Fruit fly (Drosophila melanogaster) whole organism, embryonic: Measurements from ENCODE around the gene eca.

Experiments
- Antp ChIP-seq: fragments of 200-800 bp; sonication (Bioruptor generic); optimal IDR thresholded peaks from 3 replicates; lab custom pipeline; 2016; ENCODE audit warnings: missing biosample characterization, missing genetic modification characterization
- CG13894 ChIP-seq: fragments of 200-800 bp; sonication (Bioruptor generic); optimal IDR thresholded peaks from 3 replicates; lab custom pipeline; 2018; ENCODE audit warnings: missing biosample characterization, mild to moderate bottlenecking, missing genetic modification characterization, moderate library complexity
- CG14441 ChIP-seq: fragments of 200-800 bp; sonication (Bioruptor generic); IDR thresholded peaks from 2 replicates; pipeline ENCODE4 v1.3.6; 2022; ENCODE audit warnings: missing biosample characterization, missing genetic modification characterization
- CG15269 ChIP-seq: fragments of 200-800 bp; sonication (Bioruptor generic); optimal IDR thresholded peaks from 2 replicates; lab custom pipeline; 2018; ENCODE audit warnings: missing biosample characterization, mild to moderate bottlenecking, missing genetic modification characterization, moderate library complexity
- CG15514 ChIP-seq: fragments of 200-800 bp; sonication (Bioruptor generic); optimal IDR thresholded peaks from 3 replicates; lab custom pipeline; 2017; ENCODE audit warnings: missing biosample characterization, missing genetic modification characterization, mild to moderate bottlenecking, moderate library complexity, missing genetic modification reagents
- CG17359 ChIP-seq: fragments of 200-800 bp; sonication (Bioruptor generic); optimal IDR thresholded peaks from 3 replicates; lab custom pipeline; 2018; ENCODE audit warnings: missing biosample characterization, mild to moderate bottlenecking, missing genetic modification characterization, moderate library complexity
- CG2120 ChIP-seq: fragments of 200-800 bp; sonication (Bioruptor generic); optimal IDR thresholded peaks from 3 replicates; lab custom pipeline; 2016; ENCODE audit warnings: missing biosample characterization, missing genetic modification characterization
- CG31388 ChIP-seq: fragments of 200-800 bp; sonication (Bioruptor generic); optimal IDR thresholded peaks from 2 replicates; lab custom pipeline; 2016; ENCODE audit warnings: missing biosample characterization, missing genetic modification characterization
- CG32532 ChIP-seq: fragments of 200-800 bp; sonication (Bioruptor generic); IDR thresholded peaks from 2 replicates; pipeline ENCODE4 v1.3.6; 2022; ENCODE audit warnings: missing biosample characterization, missing genetic modification characterization
- CG4328 ChIP-seq: fragments of 200-800 bp; sonication (Bioruptor generic); optimal IDR thresholded peaks from 3 replicates; lab custom pipeline; 2017; ENCODE audit warnings: missing biosample characterization, missing genetic modification reagents, missing genetic modification characterization
- CG4820 ChIP-seq: fragments of 200-800 bp; sonication (Bioruptor generic); optimal IDR thresholded peaks from 3 replicates; lab custom pipeline; 2016; ENCODE audit warnings: missing biosample characterization, missing genetic modification characterization
- CG6689 ChIP-seq: fragments of 200-800 bp; sonication (Bioruptor generic); IDR thresholded peaks from 2 replicates; pipeline ENCODE4 v1.3.6; 2022; ENCODE audit warnings: missing biosample characterization, missing genetic modification characterization
- CG6854 ChIP-seq: fragments of 200-800 bp; sonication (Bioruptor generic); optimal IDR thresholded peaks from 3 replicates; lab custom pipeline; 2017; ENCODE audit warnings: missing biosample characterization, mild to moderate bottlenecking, missing genetic modification characterization
- CG7786 ChIP-seq: fragments of 200-800 bp; sonication (Bioruptor generic); optimal IDR thresholded peaks from 2 replicates; lab custom pipeline; 2016; ENCODE audit warnings: missing biosample characterization, missing genetic modification characterization
- CG8290 ChIP-seq, 3 experiments: fragments of 200-800 bp; sonication (Bioruptor generic); optimal IDR thresholded peaks; 2 replicates each; lab custom pipeline; 2016 to 2019; ENCODE audit warnings: missing biosample characterization in 3 of 3, missing genetic modification characterization in 3 of 3, mild to moderate bottlenecking in 2 of 3, moderate library complexity in 1 of 3
- CG8924 ChIP-seq: fragments of 200-800 bp; optimal IDR thresholded peaks from 3 replicates; lab custom pipeline; 2019; ENCODE audit warnings: missing biosample characterization, mild to moderate bottlenecking, missing genetic modification characterization, moderate library complexity
- CG8944 ChIP-seq: fragments of 200-800 bp; sonication (Bioruptor generic); optimal IDR thresholded peaks from 3 replicates; lab custom pipeline; 2016; ENCODE audit warnings: missing biosample characterization, missing genetic modification characterization
- CG9215 ChIP-seq: fragments of 200-800 bp; sonication (Bioruptor generic); IDR thresholded peaks from 2 replicates; pipeline ENCODE4 v1.3.6; 2022; ENCODE audit warnings: missing biosample characterization, missing genetic modification characterization
- CG9609 ChIP-seq: fragments of 200-800 bp; sonication (Bioruptor generic); optimal IDR thresholded peaks from 3 replicates; lab custom pipeline; 2016; ENCODE audit warnings: missing biosample characterization, missing genetic modification characterization
- Dip3 ChIP-seq: fragments of 200-800 bp; sonication (Bioruptor generic); optimal IDR thresholded peaks from 3 replicates; lab custom pipeline; 2016; ENCODE audit warnings: missing biosample characterization, missing genetic modification characterization
- Dref ChIP-seq: fragments of 200-800 bp; sonication (Bioruptor generic); IDR thresholded peaks from 2 replicates; pipeline ENCODE4 v1.3.6; 2022; ENCODE audit warnings: missing biosample characterization, missing genetic modification characterization
- Hey ChIP-seq: fragments of 200-800 bp; sonication (Bioruptor generic); optimal IDR thresholded peaks from 3 replicates; lab custom pipeline; 2018; ENCODE audit warnings: missing biosample characterization, mild to moderate bottlenecking, missing genetic modification characterization
- HmgZ ChIP-seq: fragments of 200-800 bp; sonication (Bioruptor generic); optimal IDR thresholded peaks from 2 replicates; lab custom pipeline; 2018; ENCODE audit warnings: missing biosample characterization, mild to moderate bottlenecking, missing genetic modification characterization
- Meics ChIP-seq: fragments of 200-800 bp; sonication (Bioruptor generic); optimal IDR thresholded peaks from 2 replicates; lab custom pipeline; 2017; ENCODE audit warnings: missing biosample characterization, mild to moderate bottlenecking, missing genetic modification characterization
- Oaz ChIP-seq: fragments of 200-800 bp; sonication (Bioruptor generic); IDR thresholded peaks from 2 replicates; pipeline ENCODE4 v1.3.6; 2022; ENCODE audit warnings: missing biosample characterization, missing genetic modification characterization
- Pdp1 ChIP-seq, 2 experiments: fragments of 200-800 bp; sonication (Bioruptor generic); optimal IDR thresholded peaks; 3 replicates each; lab custom pipeline; 2016; ENCODE audit warnings: missing biosample characterization in 2 of 2, missing genetic modification characterization in 2 of 2, mild to moderate bottlenecking in 1 of 2, moderate library complexity in 1 of 2
- Sin3A ChIP-seq: fragments of >200 bp; optimal IDR thresholded peaks from 2 replicates; lab custom pipeline; 2018
- cad ChIP-seq: fragments of >200 bp; optimal IDR thresholded peaks from 2 replicates; lab custom pipeline; 2017; ENCODE audit warnings: missing biosample characterization, missing genetic modification characterization
- cato ChIP-seq: fragments of 200-800 bp; sonication (Bioruptor generic); optimal IDR thresholded peaks from 2 replicates; lab custom pipeline; 2016; ENCODE audit warnings: missing biosample characterization, missing genetic modification characterization, borderline replicate concordance
- caup ChIP-seq: fragments of 200-800 bp; sonication (Bioruptor generic); optimal IDR thresholded peaks from 3 replicates; lab custom pipeline; 2017; ENCODE audit warnings: missing biosample characterization, mild to moderate bottlenecking, missing genetic modification characterization, moderate library complexity; ENCODE audit not compliant: severe bottlenecking
- chinmo ChIP-seq: fragments of 200-800 bp; sonication (Bioruptor generic); IDR thresholded peaks from 4 replicates; pipeline ENCODE4 v1.3.6; 2022; ENCODE audit warnings: missing biosample characterization, missing genetic modification characterization; ENCODE audit not compliant: partially characterized antibody
- ci ChIP-seq: fragments of 200-800 bp; sonication (Bioruptor generic); IDR thresholded peaks from 3 replicates; pipeline ENCODE4 v1.3.6; 2022; ENCODE audit warnings: missing biosample characterization, missing genetic modification characterization
- dan ChIP-seq: fragments of 200-800 bp; sonication (Bioruptor generic); IDR thresholded peaks from 2 replicates; pipeline ENCODE4 v1.3.6; 2022; ENCODE audit warnings: missing biosample characterization, missing genetic modification characterization
- dmrt99B ChIP-seq: fragments of 200-800 bp; sonication (Bioruptor generic); optimal IDR thresholded peaks from 2 replicates; lab custom pipeline; 2018; ENCODE audit warnings: missing biosample characterization, mild to moderate bottlenecking, missing genetic modification characterization, moderate library complexity
- ems ChIP-seq: fragments of 200-800 bp; sonication (Bioruptor generic); optimal IDR thresholded peaks from 3 replicates; lab custom pipeline; 2016; ENCODE audit warnings: missing biosample characterization, missing genetic modification characterization
- eve ChIP-seq, 2 experiments: fragments of >200 bp; optimal IDR thresholded peaks; 2 replicates each; lab custom pipeline; 2017; ENCODE audit warnings: missing biosample characterization in 2 of 2, missing genetic modification characterization in 2 of 2
- gt ChIP-seq: fragments of 200-800 bp; sonication (Bioruptor generic); IDR thresholded peaks from 2 replicates; pipeline ENCODE4 v1.3.6; 2022; ENCODE audit warnings: missing biosample characterization, missing genetic modification characterization
- hkb ChIP-seq, 2 experiments: fragments of 200-800 bp in 1 of 2; fragments of >200 bp in 1 of 2; sonication (Bioruptor generic) in 1 of 2; IDR thresholded peaks in 1 of 2; optimal IDR thresholded peaks in 1 of 2; 2 replicates each; pipeline versions ENCODE4 v1.3.6 to Lab custom; 2017 to 2022; ENCODE audit warnings: missing biosample characterization in 1 of 2, missing genetic modification characterization in 1 of 2
- kah ChIP-seq: fragments of 200-800 bp; sonication (Bioruptor generic); optimal IDR thresholded peaks from 2 replicates; lab custom pipeline; 2018; ENCODE audit warnings: missing biosample characterization, mild to moderate bottlenecking, missing genetic modification characterization
- knrl ChIP-seq: fragments of 200-800 bp; sonication (Bioruptor generic); IDR thresholded peaks from 3 replicates; pipeline ENCODE4 v1.3.6; 2022; ENCODE audit warnings: missing biosample characterization, missing genetic modification characterization; ENCODE audit not compliant: partially characterized antibody
- lmd ChIP-seq: fragments of 200-800 bp; sonication (Bioruptor generic); IDR thresholded peaks from 2 replicates; pipeline ENCODE4 v1.3.6; 2022; ENCODE audit warnings: missing biosample characterization, missing genetic modification characterization
- mirr ChIP-seq: fragments of 200-800 bp; sonication (Bioruptor generic); optimal IDR thresholded peaks from 3 replicates; lab custom pipeline; 2018; ENCODE audit warnings: missing biosample characterization, mild to moderate bottlenecking, missing genetic modification characterization
- mld ChIP-seq: fragments of 200-800 bp; sonication (Bioruptor generic); IDR thresholded peaks from 3 replicates; pipeline ENCODE4 v1.3.6; 2022; ENCODE audit warnings: missing biosample characterization, missing genetic modification characterization; ENCODE audit not compliant: partially characterized antibody
- org-1 ChIP-seq: fragments of 200-800 bp; sonication (Bioruptor generic); optimal IDR thresholded peaks from 2 replicates; lab custom pipeline; 2017; ENCODE audit warnings: missing biosample characterization, missing genetic modification characterization
- pfk ChIP-seq: fragments of 200-800 bp; sonication (Bioruptor generic); optimal IDR thresholded peaks from 2 replicates; lab custom pipeline; 2018; ENCODE audit warnings: missing biosample characterization, mild to moderate bottlenecking, missing genetic modification characterization, moderate library complexity
- tio ChIP-seq: fragments of 200-800 bp; sonication (Bioruptor generic); optimal IDR thresholded peaks from 2 replicates; lab custom pipeline; 2017; ENCODE audit warnings: missing biosample characterization, missing genetic modification characterization, inconsistent platforms
- tll ChIP-seq, 2 experiments: fragments of 200-800 bp in 1 of 2; fragments of >200 bp in 1 of 2; sonication (Bioruptor generic) in 1 of 2; optimal IDR thresholded peaks; 2 replicates each; lab custom pipeline; 2017 to 2019; ENCODE audit warnings: missing biosample characterization in 2 of 2, missing genetic modification characterization in 2 of 2, mild to moderate bottlenecking in 1 of 2, moderate library complexity in 1 of 2
- vvl ChIP-seq: fragments of 200-800 bp; sonication (Bioruptor generic); IDR thresholded peaks from 2 replicates; pipeline ENCODE4 v1.3.6; 2022; ENCODE audit warnings: missing biosample characterization, missing genetic modification characterization
- zfh2 ChIP-seq: fragments of 200-800 bp; sonication (Bioruptor generic); optimal IDR thresholded peaks from 2 replicates; lab custom pipeline; 2016; ENCODE audit warnings: missing biosample characterization, missing genetic modification characterization

Gene eca

DNA sequence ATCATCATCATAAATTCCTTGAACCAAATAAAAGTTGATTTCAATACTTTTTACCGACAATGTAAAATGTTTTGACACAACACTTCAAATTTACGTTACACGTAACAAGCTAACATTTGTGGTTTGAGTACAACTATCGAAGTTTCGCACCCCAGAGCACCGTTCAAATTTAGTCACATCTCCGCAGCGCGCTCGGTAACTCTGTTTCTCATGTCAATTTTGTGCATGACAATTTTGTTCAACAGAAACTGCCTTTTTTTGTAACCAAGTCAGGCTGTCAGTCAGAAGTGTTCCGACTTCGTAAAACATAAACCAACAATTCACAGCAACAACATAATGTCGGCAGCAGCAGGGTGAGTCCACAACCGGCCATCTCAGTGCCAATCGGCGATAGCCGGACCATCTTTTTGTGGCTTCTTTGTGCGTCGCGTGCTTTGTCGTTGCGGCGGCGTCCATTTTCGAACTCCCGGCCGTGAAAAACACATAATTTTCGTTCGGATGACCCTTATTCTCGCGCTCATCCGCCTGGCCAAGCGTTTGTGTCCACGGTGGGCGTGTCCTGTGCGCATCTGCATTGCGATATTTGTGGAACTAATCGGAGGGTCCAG is 7.4 kb downstream of the eca start, which contains the start of gene p23 (continued):
- TF ChIP-seq tio (no peak), tll (GFP tag; optimal IDR thresholded peaks at IDR 0.05; lab: Kevin White, UChicago) (peak in 1 of 2 experiments; percentile 57), CG8924 (tag; lab: Kevin White, UChicago) (peak; percentile 32), Sin3A (lab: Kevin White, UChicago) (peak; percentile 57), CG13894 (no peak), CG9215 (GFP tag; lab: Robert Waterston, UW) (no peak), CG4820 (GFP tag; lab: Kevin White, UChicago) (no peak), Antp (no peak), Pdp1 (GFP tag; optimal IDR thresholded peaks at IDR 0.05; lab: Kevin White, UChicago) (peak in 1 of 2 experiments; percentile 86), Oaz (GFP tag; lab: Robert Waterston, UW) (no peak), HmgZ (tag; lab: Kevin White, UChicago) (peak; percentile 86), CG15514 (GFP tag; lab: Kevin White, UChicago) (peak; percentile 54), chinmo (peak; percentile 83; the same call in 1 of the 4 replicates), lmd (GFP tag; lab: Robert Waterston, UW) (no peak), knrl (GFP tag; lab: Robert Waterston, UW) (peak; percentile 67; the same call in 2 of the 3 replicates), ci (GFP tag; lab: Robert Waterston, UW) (0 out of 3 replicates have a peak, but pooled peaks have one; percentile 12), CG17359 (no peak), caup (GFP tag; lab: Kevin White, UChicago) (no peak), hkb (optimal IDR thresholded peaks at IDR 0.05; lab: Kevin White, UChicago) (peak; percentile 83), hkb (GFP tag; IDR thresholded peaks at IDR 0.05; lab: Robert Waterston, UW) (no peak), Meics (GFP tag; lab: Kevin White, UChicago) (no peak), CG31388 (GFP tag; lab: Kevin White, UChicago) (no peak), ems (GFP tag; lab: Kevin White, UChicago) (no peak), CG14441 (GFP tag; lab: Robert Waterston, UW) (no peak), Dref (GFP tag; lab: Robert Waterston, UW) (peak; percentile 44), dmrt99B (tag; lab: Kevin White, UChicago) (no peak), Hey (no peak), pfk (GFP tag; lab: Kevin White, UChicago) (no peak), gt (GFP tag; lab: Robert Waterston, UW) (no peak), CG9609 (GFP tag; lab: Kevin White, UChicago) (no peak), zfh2 (GFP tag; lab: Kevin White, UChicago) (no peak), CG6689 (GFP tag; lab: Robert Waterston, UW) (no peak), CG8290 (GFP tag; optimal IDR thresholded peaks at IDR 0.05; lab: Kevin White, UChicago) (no peak), CG8290 (tag; optimal IDR thresholded peaks at IDR 0.05; lab: Kevin White, UChicago) (no peak), cato (GFP tag; lab: Kevin White, UChicago) (no peak), eve (GFP tag; optimal IDR thresholded peaks at IDR 0.05; lab: Kevin White, UChicago) (no peak), CG8944 (GFP tag; lab: Kevin White, UChicago) (no peak)
- TF ChIP-seq, all 482 proteins: peak for 105

DNA sequence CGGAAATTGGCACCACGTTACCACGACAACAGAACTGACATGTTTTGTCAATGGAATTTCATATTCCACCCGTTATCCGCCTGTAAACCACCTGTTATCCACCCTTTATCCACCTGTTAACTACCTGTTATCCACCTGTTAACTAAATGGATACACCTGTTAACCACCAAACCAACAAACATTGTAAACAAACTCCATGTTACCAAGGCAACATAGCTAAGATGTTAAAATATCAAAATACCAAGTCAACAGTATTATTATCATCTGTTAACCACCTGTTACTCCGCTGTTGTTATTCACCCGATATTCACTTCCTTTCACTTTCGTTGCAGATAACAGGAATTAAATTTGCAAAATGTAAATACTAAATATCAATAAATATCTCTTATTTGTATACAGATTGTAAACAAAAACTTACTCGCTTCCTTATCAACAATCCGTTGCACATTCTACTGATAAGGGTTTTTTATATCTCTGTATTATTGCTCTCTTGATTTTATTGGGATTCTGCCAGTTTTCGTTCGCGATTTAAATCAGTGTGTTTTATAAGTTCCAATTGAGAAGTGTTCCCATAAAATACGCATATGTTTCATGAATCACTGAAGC is 10.2 kb downstream of the eca start, which contains the start of gene Nepl12:
Gene Nepl12 (plus strand): TSS at position 556 of the 606 bp plus-strand sequence.
- TF ChIP-seq CG15269 (tag; lab: Kevin White, UChicago) (no peak), CG4328 (GFP tag; lab: Kevin White, UChicago) (peak; percentile 20), Dip3 (GFP tag; lab: Kevin White, UChicago) (peak; percentile 19), dan (GFP tag; lab: Robert Waterston, UW) (no peak), mld (GFP tag; lab: Robert Waterston, UW) (no peak), CG2120 (no peak), vvl (GFP tag; lab: Robert Waterston, UW) (no peak), kah (GFP tag; lab: Kevin White, UChicago) (peak; percentile 48), org-1 (GFP tag; lab: Kevin White, UChicago) (peak; percentile 36), CG6854 (GFP tag; lab: Kevin White, UChicago) (peak; percentile 5), CG7786 (GFP tag; lab: Kevin White, UChicago) (peak; percentile 39), cad (GFP tag; lab: Kevin White, UChicago) (no peak), CG32532 (GFP tag; lab: Robert Waterston, UW) (no peak), mirr (GFP tag; lab: Kevin White, UChicago) (peak; percentile 48)
